Worm (Caenorhabditis elegans) whole organism, L2 larva: ENCODE measurements around the gene him-6.
"Not testable (repeated sequence)": the region's sequence is repeated elsewhere in the genome, so short reads cannot be mapped to it uniquely, and the experiment has no call there.

Source experiments
- C34F6.9 ChIP-seq: fragments of 150-350 bp; optimal IDR thresholded peaks from 2 replicates; lab custom pipeline; 2014; ENCODE audit warnings: missing biosample characterization, missing genetic modification characterization
- F13H6.1 ChIP-seq: sonication (generic microtip); optimal IDR thresholded peaks from 2 replicates; lab custom pipeline; 2016; ENCODE audit warnings: missing genetic modification characterization, missing compliant biosample characterization
- R02D3.7 ChIP-seq: fragments of 150-350 bp; optimal IDR thresholded peaks from 2 replicates; lab custom pipeline; 2014; ENCODE audit warnings: missing biosample characterization, missing genetic modification characterization
- alr-1 ChIP-seq: fragments of 150-350 bp; optimal IDR thresholded peaks from 2 replicates; lab custom pipeline; 2014; ENCODE audit warnings: missing biosample characterization, missing genetic modification characterization
- aly-2 ChIP-seq: fragments of 150-350 bp; optimal IDR thresholded peaks from 2 replicates; lab custom pipeline; 2014; ENCODE audit warnings: missing biosample characterization, missing genetic modification characterization
- ama-1 ChIP-seq: fragments of 150-350 bp; optimal IDR thresholded peaks from 2 replicates; lab custom pipeline; 2018; ENCODE audit warnings: inconsistent platforms
- crh-2 ChIP-seq: sonication (generic microtip); optimal IDR thresholded peaks from 2 replicates; lab custom pipeline; 2017; ENCODE audit warnings: missing biosample characterization, missing genetic modification characterization
- dmd-4 ChIP-seq: sonication (generic microtip); optimal IDR thresholded peaks from 2 replicates; lab custom pipeline; 2017; ENCODE audit warnings: missing biosample characterization, missing genetic modification characterization
- egl-27 ChIP-seq: sonication (generic microtip); optimal IDR thresholded peaks from 3 replicates; lab custom pipeline; 2017; ENCODE audit warnings: missing biosample characterization, missing genetic modification reagents, missing genetic modification characterization
- elt-1 ChIP-seq: fragments of 150-350 bp; optimal IDR thresholded peaks from 2 replicates; lab custom pipeline; 2014; ENCODE audit warnings: missing biosample characterization, missing genetic modification characterization
- elt-3 ChIP-seq: sonication (generic microtip); optimal IDR thresholded peaks from 2 replicates; lab custom pipeline; 2017; ENCODE audit warnings: missing biosample characterization, missing genetic modification characterization
- fos-1 ChIP-seq: fragments of 150-350 bp; optimal IDR thresholded peaks from 2 replicates; lab custom pipeline; 2014; ENCODE audit warnings: missing biosample characterization, missing genetic modification characterization
- gmeb-1 ChIP-seq: fragments of 150-350 bp; optimal IDR thresholded peaks from 2 replicates; lab custom pipeline; 2014; ENCODE audit warnings: missing biosample characterization, missing genetic modification characterization
- lin-13 ChIP-seq: fragments of 150-350 bp; optimal IDR thresholded peaks from 2 replicates; lab custom pipeline; 2014; ENCODE audit warnings: missing biosample characterization, missing genetic modification reagents, missing genetic modification characterization
- lin-39 ChIP-seq: fragments of 150-350 bp; optimal IDR thresholded peaks from 2 replicates; lab custom pipeline; 2014; ENCODE audit warnings: missing biosample characterization, missing genetic modification reagents, missing genetic modification characterization
- mbf-1 ChIP-seq: sonication (generic microtip); optimal IDR thresholded peaks from 2 replicates; lab custom pipeline; 2017; ENCODE audit warnings: missing biosample characterization, missing genetic modification characterization
- mdl-1 ChIP-seq, 2 experiments: fragments of 150-350 bp in 1 of 2; sonication (generic microtip) in 1 of 2; optimal IDR thresholded peaks; 2 replicates each; lab custom pipeline; 2017; ENCODE audit warnings: missing biosample characterization in 2 of 2, missing genetic modification characterization in 2 of 2
- nhr-12 ChIP-seq: fragments of 150-350 bp; optimal IDR thresholded peaks from 2 replicates; lab custom pipeline; 2014; ENCODE audit warnings: missing biosample characterization, missing genetic modification characterization
- nhr-129 ChIP-seq: fragments of 150-350 bp; optimal IDR thresholded peaks from 2 replicates; lab custom pipeline; 2014; ENCODE audit warnings: missing biosample characterization, missing genetic modification characterization
- nhr-21 ChIP-seq: fragments of 150-350 bp; optimal IDR thresholded peaks from 2 replicates; lab custom pipeline; 2014; ENCODE audit warnings: missing biosample characterization, missing genetic modification characterization
- nhr-23 ChIP-seq: fragments of 150-350 bp; optimal IDR thresholded peaks from 2 replicates; lab custom pipeline; 2014; ENCODE audit warnings: missing biosample characterization, missing genetic modification reagents, missing genetic modification characterization
- nhr-237 ChIP-seq: fragments of 150-350 bp; optimal IDR thresholded peaks from 2 replicates; lab custom pipeline; 2014; ENCODE audit warnings: missing biosample characterization, missing genetic modification characterization
- nhr-25 ChIP-seq: fragments of 150-350 bp; sonication (generic microtip); optimal IDR thresholded peaks from 3 replicates; lab custom pipeline; 2014; ENCODE audit warnings: missing biosample characterization, missing genetic modification characterization
- nhr-6 ChIP-seq: fragments of 150-350 bp; optimal IDR thresholded peaks from 2 replicates; lab custom pipeline; 2014; ENCODE audit warnings: missing biosample characterization, missing genetic modification characterization
- nhr-77 ChIP-seq: fragments of 150-350 bp; optimal IDR thresholded peaks from 2 replicates; lab custom pipeline; 2014; ENCODE audit warnings: missing biosample characterization, missing genetic modification characterization
- sem-4 ChIP-seq: fragments of 150-350 bp; optimal IDR thresholded peaks from 2 replicates; lab custom pipeline; 2014; ENCODE audit warnings: missing biosample characterization, missing genetic modification reagents, missing genetic modification characterization
- skn-1 ChIP-seq: sonication (generic microtip); optimal IDR thresholded peaks from 2 replicates; lab custom pipeline; 2017; ENCODE audit warnings: missing biosample characterization, missing genetic modification characterization
- snpc-4 ChIP-seq: fragments of 150-350 bp; optimal IDR thresholded peaks from 2 replicates; lab custom pipeline; 2014; ENCODE audit warnings: missing biosample characterization, missing genetic modification characterization
- unc-39 ChIP-seq: fragments of 150-350 bp; optimal IDR thresholded peaks from 2 replicates; lab custom pipeline; 2014; ENCODE audit warnings: missing biosample characterization, missing genetic modification characterization
- unc-55 ChIP-seq: fragments of 150-350 bp; sonication (generic microtip); optimal IDR thresholded peaks from 3 replicates; lab custom pipeline; 2014; ENCODE audit warnings: missing biosample characterization, missing genetic modification reagents, missing genetic modification characterization
- unc-62 ChIP-seq: fragments of 150-350 bp; optimal IDR thresholded peaks from 2 replicates; lab custom pipeline; 2014; ENCODE audit warnings: missing biosample characterization, missing genetic modification reagents, missing genetic modification characterization
- ztf-1 ChIP-seq: fragments of 200-800 bp; sonication (Bioruptor generic); conservative IDR thresholded peaks from 2 replicates; pipeline ENCODE4 v1.3.6; 2022; ENCODE audit warnings: missing genetic modification characterization, missing compliant biosample characterization
- ztf-11 ChIP-seq: sonication (generic microtip); optimal IDR thresholded peaks from 2 replicates; lab custom pipeline; 2017; ENCODE audit warnings: missing biosample characterization, missing genetic modification characterization
- ztf-4 ChIP-seq: fragments of 150-350 bp; optimal IDR thresholded peaks from 2 replicates; lab custom pipeline; 2014; ENCODE audit warnings: missing biosample characterization, missing genetic modification characterization

him-6 gene

ce11 chrIV:12487194-12487593, 3.4 kb upstream of the him-6 start, which contains the start of gene sru-26:
sru-26 (plus strand) TSS chrIV:12487494.
- TF ChIP-seq lin-39 (tag; lab: Kevin White, UChicago) (no peak), mbf-1 (no peak), nhr-25 (tag; lab: Kevin White, UChicago) (no peak), nhr-77 (tag; lab: Kevin White, UChicago) (no peak), gmeb-1 (tag; lab: Kevin White, UChicago) (no peak)

ce11 chrIV:12495196-12495595, 4.6 kb downstream of the him-6 start, which contains the start of gene sru-20:
sru-20 (plus strand) TSS chrIV:12495496.
- no peak for TF ChIP-seq elt-1 (tag; lab: Kevin White, UChicago)
- TF ChIP-seq egl-27, result no peak
- no peak for TF ChIP-seq aly-2
- no peak for TF ChIP-seq nhr-77 (tag; lab: Kevin White, UChicago)
- no peak for TF ChIP-seq elt-3 (tag; lab: Kevin White, UChicago)
- TF ChIP-seq lin-13 (GFP tag; lab: Kevin White, UChicago), result no peak
- no peak for TF ChIP-seq dmd-4 (tag; lab: Kevin White, UChicago)
- no peak for TF ChIP-seq alr-1 (tag; lab: Kevin White, UChicago)
- TF ChIP-seq snpc-4, result no peak
- TF ChIP-seq ama-1 (lab: Kevin White, UChicago), result no peak
- TF ChIP-seq mbf-1, result no peak
- no peak for TF ChIP-seq nhr-21 (tag; lab: Kevin White, UChicago)
- no peak for TF ChIP-seq unc-39 (tag; lab: Kevin White, UChicago)
- TF ChIP-seq nhr-6 (tag; lab: Kevin White, UChicago), result no peak
- TF ChIP-seq crh-2 (tag; lab: Kevin White, UChicago), result no peak
- no peak for TF ChIP-seq mdl-1 (tag; optimal IDR thresholded peaks at IDR 0.05; lab: Kevin White, UChicago)
- no peak for TF ChIP-seq fos-1 (tag; lab: Kevin White, UChicago)
- no peak for TF ChIP-seq ztf-1 (GFP tag; lab: Robert Waterston, UW)
- TF ChIP-seq nhr-12 (tag; lab: Kevin White, UChicago), result no peak

- TF ChIP-seq nhr-21 (tag; lab: Kevin White, UChicago), result no peak
These were observed 7.6 kb downstream of the him-6 start, which contains the start of gene sru-19 for ce11 chrIV:12498238-12498637. sru-19 (plus strand) TSS chrIV:12498538.

- no peak for TF ChIP-seq R02D3.7 (tag; lab: Kevin White, UChicago)
- TF ChIP-seq ztf-4 (tag; lab: Kevin White, UChicago), result no peak
- TF ChIP-seq nhr-129 (tag; lab: Kevin White, UChicago), result no peak
- no peak for TF ChIP-seq snpc-4
- no peak for TF ChIP-seq skn-1 (tag; lab: Kevin White, UChicago)
- TF ChIP-seq lin-39 (tag; lab: Kevin White, UChicago), result no peak
- no peak for TF ChIP-seq unc-62 (GFP tag; lab: Kevin White, UChicago)
- no peak for TF ChIP-seq ztf-11 (tag; lab: Kevin White, UChicago)
- no peak for TF ChIP-seq nhr-23 (tag; lab: Kevin White, UChicago)
- TF ChIP-seq dmd-4 (tag; lab: Kevin White, UChicago), result no peak
- no peak for TF ChIP-seq gmeb-1 (tag; lab: Kevin White, UChicago)
- TF ChIP-seq unc-39 (tag; lab: Kevin White, UChicago), result no peak
- no peak for TF ChIP-seq mbf-1
- no peak for TF ChIP-seq sem-4 (tag; lab: Kevin White, UChicago)
- TF ChIP-seq F13H6.1 (tag; lab: Kevin White, UChicago), result no peak
- no peak for TF ChIP-seq nhr-237
- TF ChIP-seq mdl-1 (tag; optimal IDR thresholded peaks at IDR 0.05; lab: Kevin White, UChicago), result no peak
- no peak for TF ChIP-seq unc-55 (GFP tag; lab: Kevin White, UChicago)
These were observed 11.4 kb downstream of the him-6 start, which contains the start of gene sru-18 for ce11 chrIV:12501956-12502355. sru-18 (plus strand) TSS chrIV:12502256.

ce11 chrIV:12505397-12505796, 14.8 kb downstream of the him-6 start, which contains the start of gene sru-17:
sru-17 (plus strand) TSS chrIV:12505697.
- not testable (repeated sequence) for TF ChIP-seq sem-4, C34F6.9, lin-39 (tag; lab: Kevin White, UChicago)
- TF ChIP-seq, all 48 proteins: peak for 0; not testable (repeated sequence) for 48
